Fruit fly (Drosophila melanogaster) whole organism, embryonic: ENCODE data around the gene TotA.

Source experiments
- ATbp ChIP-seq: fragments of 200-800 bp; sonication (Bioruptor generic); optimal IDR thresholded peaks from 2 replicates; lab custom pipeline; 2017; ENCODE audit warnings: missing biosample characterization, mild to moderate bottlenecking, missing genetic modification characterization, missing genetic modification reagents
- CG11085 ChIP-seq: fragments of 200-800 bp; sonication (Bioruptor generic); IDR thresholded peaks from 2 replicates; pipeline ENCODE4 v1.3.6; 2022; ENCODE audit warnings: missing biosample characterization, missing genetic modification characterization
- CG11247 ChIP-seq: fragments of 200-800 bp; sonication (Bioruptor generic); IDR thresholded peaks from 2 replicates; pipeline ENCODE4 v1.3.6; 2022; ENCODE audit warnings: missing biosample characterization, missing genetic modification characterization
- CG12391 ChIP-seq: fragments of 200-800 bp; sonication (Bioruptor generic); optimal IDR thresholded peaks from 3 replicates; lab custom pipeline; 2018; ENCODE audit warnings: missing biosample characterization, mild to moderate bottlenecking, missing genetic modification characterization, moderate library complexity
- CG15073 ChIP-seq: fragments of 200-800 bp; sonication (Bioruptor generic); optimal IDR thresholded peaks from 2 replicates; lab custom pipeline; 2016; ENCODE audit warnings: missing biosample characterization, missing genetic modification characterization
- CG15269 ChIP-seq: fragments of 200-800 bp; sonication (Bioruptor generic); optimal IDR thresholded peaks from 2 replicates; lab custom pipeline; 2018; ENCODE audit warnings: missing biosample characterization, mild to moderate bottlenecking, missing genetic modification characterization, moderate library complexity
- CG17385 ChIP-seq: fragments of 200-800 bp; sonication (Bioruptor generic); optimal IDR thresholded peaks from 3 replicates; lab custom pipeline; 2018; ENCODE audit warnings: missing biosample characterization, mild to moderate bottlenecking, missing genetic modification characterization
- CG17912 ChIP-seq: fragments of 200-800 bp; sonication (Bioruptor generic); optimal IDR thresholded peaks from 2 replicates; lab custom pipeline; 2018; ENCODE audit warnings: missing biosample characterization, mild to moderate bottlenecking, missing genetic modification characterization
- CG2129 ChIP-seq: fragments of 200-800 bp; sonication (Bioruptor generic); IDR thresholded peaks from 2 replicates; pipeline ENCODE4 v1.3.6; 2022; ENCODE audit warnings: missing biosample characterization, missing genetic modification characterization; ENCODE audit not compliant: partially characterized antibody
- CG3281 ChIP-seq: fragments of 200-800 bp; sonication (Bioruptor generic); optimal IDR thresholded peaks from 3 replicates; lab custom pipeline; 2017; ENCODE audit warnings: missing biosample characterization, mild to moderate bottlenecking, missing genetic modification characterization
- CG3407 ChIP-seq: fragments of 200-800 bp; sonication (Bioruptor generic); optimal IDR thresholded peaks from 2 replicates; lab custom pipeline; 2018; ENCODE audit warnings: missing biosample characterization, mild to moderate bottlenecking, missing genetic modification characterization
- CG4328 ChIP-seq: fragments of 200-800 bp; sonication (Bioruptor generic); optimal IDR thresholded peaks from 3 replicates; lab custom pipeline; 2017; ENCODE audit warnings: missing biosample characterization, missing genetic modification reagents, missing genetic modification characterization
- CG4730 ChIP-seq: fragments of 200-800 bp; sonication (Bioruptor generic); IDR thresholded peaks from 2 replicates; pipeline ENCODE4 v1.3.6; 2022; ENCODE audit warnings: missing biosample characterization, missing genetic modification characterization
- CG6654 ChIP-seq: fragments of 200-800 bp; sonication (Bioruptor generic); optimal IDR thresholded peaks from 2 replicates; lab custom pipeline; 2017; ENCODE audit warnings: missing biosample characterization, mild to moderate bottlenecking, missing genetic modification characterization
- CG6791 ChIP-seq: fragments of 200-800 bp; sonication (Bioruptor generic); IDR thresholded peaks from 3 replicates; pipeline ENCODE4 v1.3.6; 2022; ENCODE audit warnings: missing biosample characterization, missing genetic modification characterization; ENCODE audit not compliant: partially characterized antibody
- CG7928 ChIP-seq: fragments of 200-800 bp; sonication (Bioruptor generic); optimal IDR thresholded peaks from 2 replicates; lab custom pipeline; 2017; ENCODE audit warnings: missing biosample characterization, mild to moderate bottlenecking, missing genetic modification characterization
- CG7987 ChIP-seq: fragments of 200-800 bp; sonication (Bioruptor generic); optimal IDR thresholded peaks from 2 replicates; lab custom pipeline; 2018; ENCODE audit warnings: missing biosample characterization, mild to moderate bottlenecking, missing genetic modification characterization, moderate library complexity
- CG8944 ChIP-seq: fragments of 200-800 bp; sonication (Bioruptor generic); optimal IDR thresholded peaks from 3 replicates; lab custom pipeline; 2016; ENCODE audit warnings: missing biosample characterization, missing genetic modification characterization
- CG9609 ChIP-seq: fragments of 200-800 bp; sonication (Bioruptor generic); optimal IDR thresholded peaks from 3 replicates; lab custom pipeline; 2016; ENCODE audit warnings: missing biosample characterization, missing genetic modification characterization
- D ChIP-seq, 2 experiments: fragments of 200-800 bp in 1 of 2; fragments of >200 bp in 1 of 2; sonication (Bioruptor generic) in 1 of 2; optimal IDR thresholded peaks; 2 replicates in 1 of 2; 3 replicates in 1 of 2; lab custom pipeline; 2017; ENCODE audit warnings: mild to moderate bottlenecking in 1 of 2, missing biosample characterization in 1 of 2, missing genetic modification characterization in 1 of 2, missing genetic modification reagents in 1 of 2
- D19A ChIP-seq: fragments of 200-800 bp; optimal IDR thresholded peaks from 3 replicates; lab custom pipeline; 2019; ENCODE audit warnings: missing biosample characterization, mild to moderate bottlenecking, missing genetic modification characterization, moderate library complexity
- Dref ChIP-seq: fragments of 200-800 bp; sonication (Bioruptor generic); IDR thresholded peaks from 2 replicates; pipeline ENCODE4 v1.3.6; 2022; ENCODE audit warnings: missing biosample characterization, missing genetic modification characterization
- GATAe ChIP-seq: fragments of 200-800 bp; sonication (Bioruptor generic); conservative IDR thresholded peaks from 2 replicates; pipeline ENCODE4 v1.3.6; 2022; ENCODE audit warnings: missing biosample characterization, missing genetic modification characterization
- Gsc ChIP-seq: fragments of 200-800 bp; sonication (Bioruptor generic); IDR thresholded peaks from 2 replicates; pipeline ENCODE4 v1.3.6; 2022; ENCODE audit warnings: missing biosample characterization, missing genetic modification characterization
- Hey ChIP-seq: fragments of 200-800 bp; sonication (Bioruptor generic); optimal IDR thresholded peaks from 3 replicates; lab custom pipeline; 2018; ENCODE audit warnings: missing biosample characterization, mild to moderate bottlenecking, missing genetic modification characterization
- Mes4 ChIP-seq: fragments of 200-800 bp; sonication (Bioruptor generic); optimal IDR thresholded peaks from 2 replicates; lab custom pipeline; 2016; ENCODE audit warnings: missing biosample characterization, missing genetic modification characterization
- Sry-δ ChIP-seq: fragments of 200-800 bp; sonication (Bioruptor generic); optimal IDR thresholded peaks from 2 replicates; lab custom pipeline; 2016; ENCODE audit warnings: missing biosample characterization, missing genetic modification characterization
- Stat92E ChIP-seq, 3 experiments: fragments of >200 bp in 2 of 3; fragments of 200-800 bp in 1 of 3; sonication (Bioruptor generic) in 1 of 3; optimal IDR thresholded peaks; 2 replicates each; lab custom pipeline; 2017 to 2019; ENCODE audit warnings: missing biosample characterization in 3 of 3, missing genetic modification characterization in 3 of 3, mild to moderate bottlenecking in 1 of 3, moderate library complexity in 1 of 3
- al ChIP-seq: fragments of 200-800 bp; sonication (Bioruptor generic); IDR thresholded peaks from 2 replicates; pipeline ENCODE4 v1.3.6; 2022; ENCODE audit warnings: missing biosample characterization, missing genetic modification characterization
- ash1 ChIP-seq: fragments of 200-800 bp; sonication (Bioruptor generic); optimal IDR thresholded peaks from 2 replicates; lab custom pipeline; 2018; ENCODE audit warnings: missing biosample characterization, mild to moderate bottlenecking, missing genetic modification characterization
- bowl ChIP-seq: fragments of 200-800 bp; sonication (Bioruptor generic); IDR thresholded peaks from 2 replicates; pipeline ENCODE4 v1.3.6; 2022; ENCODE audit warnings: missing biosample characterization, missing genetic modification characterization
- chn ChIP-seq: fragments of 200-800 bp; sonication (Bioruptor generic); optimal IDR thresholded peaks from 2 replicates; lab custom pipeline; 2016; ENCODE audit warnings: missing biosample characterization, missing genetic modification characterization
- eve ChIP-seq, 2 experiments: fragments of >200 bp; optimal IDR thresholded peaks; 2 replicates each; lab custom pipeline; 2017; ENCODE audit warnings: missing biosample characterization in 2 of 2, missing genetic modification characterization in 2 of 2
- gt ChIP-seq: fragments of 200-800 bp; sonication (Bioruptor generic); IDR thresholded peaks from 2 replicates; pipeline ENCODE4 v1.3.6; 2022; ENCODE audit warnings: missing biosample characterization, missing genetic modification characterization
- ind ChIP-seq: fragments of 200-800 bp; sonication (Bioruptor generic); optimal IDR thresholded peaks from 3 replicates; lab custom pipeline; 2016; ENCODE audit warnings: missing biosample characterization, missing genetic modification characterization
- knrl ChIP-seq: fragments of 200-800 bp; sonication (Bioruptor generic); IDR thresholded peaks from 3 replicates; pipeline ENCODE4 v1.3.6; 2022; ENCODE audit warnings: missing biosample characterization, missing genetic modification characterization; ENCODE audit not compliant: partially characterized antibody
- lilli ChIP-seq: fragments of 200-800 bp; sonication (Bioruptor generic); optimal IDR thresholded peaks from 3 replicates; lab custom pipeline; 2016; ENCODE audit warnings: missing biosample characterization, missing genetic modification characterization
- maf-S ChIP-seq: fragments of 200-800 bp; sonication (Bioruptor generic); optimal IDR thresholded peaks from 2 replicates; lab custom pipeline; 2016; ENCODE audit warnings: missing biosample characterization, missing genetic modification characterization
- mam ChIP-seq: fragments of 200-800 bp; sonication (Bioruptor generic); optimal IDR thresholded peaks from 3 replicates; lab custom pipeline; 2016; ENCODE audit warnings: missing biosample characterization, missing genetic modification characterization
- phol ChIP-seq: fragments of 200-800 bp; sonication (Bioruptor generic); optimal IDR thresholded peaks from 3 replicates; lab custom pipeline; 2018; ENCODE audit warnings: missing biosample characterization, mild to moderate bottlenecking, missing genetic modification characterization, moderate library complexity
- pum ChIP-seq: fragments of 200-800 bp; sonication (Bioruptor generic); optimal IDR thresholded peaks from 2 replicates; lab custom pipeline; 2016; ENCODE audit warnings: missing biosample characterization, missing genetic modification characterization
- run ChIP-seq: fragments of 200-800 bp; sonication (Bioruptor generic); optimal IDR thresholded peaks from 3 replicates; lab custom pipeline; 2018; ENCODE audit warnings: missing biosample characterization, mild to moderate bottlenecking, missing genetic modification characterization
- seq ChIP-seq: fragments of 200-800 bp; sonication (Bioruptor generic); IDR thresholded peaks from 2 replicates; pipeline ENCODE4 v1.3.6; 2022; ENCODE audit warnings: missing biosample characterization, missing genetic modification characterization
- slbo ChIP-seq: fragments of 200-800 bp; sonication (Bioruptor generic); IDR thresholded peaks from 2 replicates; pipeline ENCODE4 v1.3.6; 2022; ENCODE audit warnings: missing biosample characterization, missing genetic modification characterization
- tgo ChIP-seq: fragments of 200-800 bp; sonication (Bioruptor generic); IDR thresholded peaks from 3 replicates; pipeline ENCODE4 v1.3.6; 2022; ENCODE audit warnings: missing biosample characterization, missing genetic modification characterization
- trem ChIP-seq: fragments of 200-800 bp; optimal IDR thresholded peaks from 3 replicates; lab custom pipeline; 2019; ENCODE audit warnings: missing biosample characterization, mild to moderate bottlenecking, missing genetic modification characterization, moderate library complexity
- ttk ChIP-seq: fragments of 200-800 bp; sonication (Bioruptor generic); IDR thresholded peaks from 2 replicates; pipeline ENCODE4 v2.1.2; 2022; ENCODE audit warnings: missing biosample characterization, missing genetic modification characterization
- unpg ChIP-seq: fragments of 200-800 bp; sonication (Bioruptor generic); optimal IDR thresholded peaks from 3 replicates; lab custom pipeline; 2018; ENCODE audit warnings: missing biosample characterization, mild to moderate bottlenecking, missing genetic modification characterization, moderate library complexity
- z ChIP-seq: fragments of 200-800 bp; sonication (Bioruptor generic); IDR thresholded peaks from 3 replicates; pipeline ENCODE4 v1.3.6; 2022; ENCODE audit warnings: missing biosample characterization, missing genetic modification characterization

The TotA gene

dm6 chr3R:20821815-20822375 lies 48.9 kb upstream of the TotA start, which contains the start of the genes CG17271 and RpS20 (continued):
- TF ChIP-seq CG15269 (tag; lab: Kevin White, UChicago) (peak; percentile 83), Hey (tag; lab: Kevin White, UChicago) (peak; percentile 51), CG4730 (GFP tag; lab: Robert Waterston, UW) (peak; percentile 87), CG7987 (GFP tag; lab: Kevin White, UChicago) (peak; percentile 76), Stat92E (GFP tag; optimal IDR thresholded peaks at IDR 0.05; lab: Kevin White, UChicago) (peak in 1 of 3 experiments; percentile 56), gt (GFP tag; lab: Robert Waterston, UW) (peak; percentile 67; the same call in 1 of the 2 replicates), pum (GFP tag; lab: Kevin White, UChicago) (peak; percentile 96), eve (GFP tag; optimal IDR thresholded peaks at IDR 0.05; lab: Kevin White, UChicago) (peak in 1 of 2 experiments; percentile 57), tgo (peak; percentile 87), Gsc (no peak), CG8944 (GFP tag; lab: Kevin White, UChicago) (peak; percentile 96), trem (tag; lab: Kevin White, UChicago) (peak; percentile 64), run (tag; lab: Kevin White, UChicago) (peak; percentile 65), CG12391 (tag; lab: Kevin White, UChicago) (peak; percentile 95), CG17385 (GFP tag; lab: Kevin White, UChicago) (peak; percentile 98), al (GFP tag; lab: Robert Waterston, UW) (peak; percentile 89), mam (GFP tag; lab: Kevin White, UChicago) (peak; percentile 97), CG9609 (GFP tag; lab: Kevin White, UChicago) (peak; percentile 94), phol (tag; lab: Kevin White, UChicago) (peak; percentile 92), CG11085 (GFP tag; lab: Robert Waterston, UW) (peak; percentile 88), Dref (GFP tag; lab: Robert Waterston, UW) (peak; percentile 37; the same call in 1 of the 2 replicates), CG7928 (peak; percentile 71), CG4328 (peak; percentile 87), CG3281 (GFP tag; lab: Kevin White, UChicago) (peak; percentile 89), D (optimal IDR thresholded peaks at IDR 0.05; lab: Kevin White, UChicago) (no peak), D (GFP tag; optimal IDR thresholded peaks at IDR 0.05; lab: Kevin White, UChicago) (peak; percentile 72), CG6654 (GFP tag; lab: Kevin White, UChicago) (peak; percentile 46), ttk (GFP tag; lab: Robert Waterston, UW) (peak; percentile 89), ind (GFP tag; lab: Kevin White, UChicago) (peak; percentile 95), maf-S (GFP tag; lab: Kevin White, UChicago) (peak; percentile 90), bowl (peak; percentile 73), CG2129 (GFP tag; lab: Robert Waterston, UW) (no peak), knrl (GFP tag; lab: Robert Waterston, UW) (peak; percentile 58; the same call in 1 of the 3 replicates), CG3407 (GFP tag; lab: Kevin White, UChicago) (peak; percentile 75), CG6791 (GFP tag; lab: Robert Waterston, UW) (no peak), slbo (GFP tag; lab: Robert Waterston, UW) (peak; percentile 95), ATbp (GFP tag; lab: Kevin White, UChicago) (peak; percentile 45), z (no peak), chn (GFP tag; lab: Kevin White, UChicago) (peak; percentile 93), Mes4 (peak; percentile 94), seq (GFP tag; lab: Robert Waterston, UW) (peak; percentile 87), CG17912 (GFP tag; lab: Kevin White, UChicago) (peak; percentile 55), Sry-δ (GFP tag; lab: Kevin White, UChicago) (peak; percentile 78), unpg (peak; percentile 89), lilli (peak; percentile 97), GATAe (GFP tag; lab: Robert Waterston, UW) (peak; percentile 73), CG15073 (GFP tag; lab: Kevin White, UChicago) (peak; percentile 53), D19A (tag; lab: Kevin White, UChicago) (peak; percentile 61), ash1 (GFP tag; lab: Kevin White, UChicago) (peak; percentile 39), CG11247 (GFP tag; lab: Robert Waterston, UW) (peak; percentile 84)
